Fruit fly (Drosophila melanogaster) whole organism: ENCODE measurements around the gene CG6923.

Source experiments
- CG8478 ChIP-seq: fragments of >200 bp; optimal IDR thresholded peaks from 2 replicates; lab custom pipeline; 2018; ENCODE audit warnings: inconsistent platforms
- Dll ChIP-seq: fragments of >200 bp; optimal IDR thresholded peaks from 2 replicates; lab custom pipeline; 2017
- EcR ChIP-seq, 2 experiments: fragments of >200 bp; optimal IDR thresholded peaks; 2 replicates each; lab custom pipeline; 2017; ENCODE audit warnings: missing biosample characterization in 2 of 2, missing genetic modification characterization in 2 of 2, missing genetic modification reagents in 2 of 2
- pan ChIP-seq: fragments of >200 bp; optimal IDR thresholded peaks from 2 replicates; lab custom pipeline; 2017
- psq ChIP-seq: fragments of >200 bp; optimal IDR thresholded peaks from 2 replicates; lab custom pipeline; 2017
- usp ChIP-seq: fragments of >200 bp; optimal IDR thresholded peaks from 2 replicates; lab custom pipeline; 2017; ENCODE audit warnings: missing biosample characterization, missing genetic modification characterization, mixed read lengths

- no peak for TF ChIP-seq pan
- no peak for TF ChIP-seq CG8478 (lab: Kevin White, UChicago)
- no peak for TF ChIP-seq usp (GFP tag; lab: Kevin White, UChicago)
- TF ChIP-seq EcR (GFP tag; optimal IDR thresholded peaks at IDR 0.05; lab: Kevin White, UChicago): no peak
- TF ChIP-seq Dll (lab: Kevin White, UChicago): no peak
- no peak for TF ChIP-seq psq (lab: Kevin White, UChicago)
Measured at dm6 chr3R:11775207-11775606, 25.4 kb upstream of the CG6923 start.
